Fruit fly (Drosophila melanogaster): ENCODE measurements around the gene AP-1-2beta.
A peak's percentile ranks its signal among the peaks of the same experiment; 100 is the strongest.

Gene AP-1-2beta

DNA sequence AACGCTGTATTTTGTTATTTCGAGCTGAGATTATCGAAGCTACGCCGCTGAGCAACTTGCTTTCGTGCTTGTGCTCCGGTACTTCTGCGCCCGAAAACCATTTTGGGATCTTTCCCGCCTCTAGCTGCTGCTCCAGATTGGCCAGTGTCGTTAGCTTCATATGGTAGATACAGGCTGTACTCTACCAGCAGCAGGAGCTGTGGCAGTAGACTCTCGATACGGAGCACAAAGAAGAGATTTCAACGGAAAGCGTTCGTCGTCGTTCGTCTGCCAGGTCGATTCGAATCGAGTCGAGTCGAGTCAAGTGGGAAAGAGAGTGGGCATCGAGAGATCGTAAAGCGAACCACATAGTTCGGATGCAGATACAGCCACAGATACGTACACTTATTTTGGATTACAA is 16.0 kb upstream of the AP-1-2beta start:
- TF ChIP-seq svp (GFP tag) (peak; percentile 71), OdsH (GFP tag; optimal IDR thresholded peaks at IDR 0.05) (no peak)

DNA sequence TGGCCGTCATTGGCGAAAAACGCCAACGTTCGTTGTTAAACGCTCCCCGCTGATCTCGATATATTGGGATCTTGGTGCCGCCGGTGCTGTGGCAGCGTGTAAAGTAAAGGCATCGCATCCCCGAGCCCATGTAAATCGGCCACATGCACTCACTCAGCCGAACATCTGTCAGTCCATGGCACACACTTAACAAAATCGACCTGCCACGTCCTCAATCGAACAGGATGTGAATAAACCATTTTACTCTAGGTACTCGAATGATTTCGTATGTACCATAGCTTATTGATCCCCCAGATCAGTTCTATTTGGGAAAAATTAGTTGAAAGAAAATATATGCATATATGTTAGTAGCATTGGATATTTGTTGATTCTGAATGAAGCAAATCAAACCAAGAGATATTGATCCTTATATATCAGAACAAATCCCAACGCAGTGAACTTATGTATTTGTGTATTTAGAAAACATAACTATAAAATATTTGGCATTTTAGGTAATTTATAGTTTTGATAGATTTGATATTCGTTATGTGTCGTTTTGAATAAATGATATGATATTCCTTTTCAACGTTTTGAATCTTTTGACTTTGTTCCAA is 14.4 kb upstream of the AP-1-2beta start:
- TF ChIP-seq CG10631 (GFP tag; optimal IDR thresholded peaks at IDR 0.05), result peak; percentile 5
- peak; percentile 45 for TF ChIP-seq svp (GFP tag)
- TF ChIP-seq CG6854 (GFP tag; optimal IDR thresholded peaks at IDR 0.05), result no peak
- no peak for TF ChIP-seq cyc (GFP tag; optimal IDR thresholded peaks at IDR 0.05)
- TF ChIP-seq CG6276 (GFP tag; optimal IDR thresholded peaks at IDR 0.05), result no peak
- no peak for TF ChIP-seq CG11762 (GFP tag; optimal IDR thresholded peaks at IDR 0.05; ENCODE audit: insufficient read depth)
- peak; percentile 40 for TF ChIP-seq Eip78C (GFP tag)

DNA sequence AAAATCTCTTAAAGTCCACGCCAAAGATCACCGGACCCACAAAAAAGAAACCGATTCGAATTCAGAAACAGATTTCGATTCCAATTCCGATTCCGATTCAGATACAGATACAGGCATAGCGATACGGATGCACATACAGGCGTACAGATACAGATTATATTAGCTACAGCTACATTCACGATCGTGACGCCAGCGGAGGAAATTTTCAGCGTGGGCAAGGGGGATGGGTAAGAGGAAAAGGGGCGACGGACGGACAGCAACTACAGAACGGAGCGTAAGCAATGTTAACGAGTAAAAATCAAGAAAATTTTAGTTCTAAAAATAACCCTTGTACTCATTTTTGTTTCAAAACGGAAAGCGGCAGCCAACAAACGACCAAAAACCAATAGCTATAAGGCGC is 13.8 kb upstream of the AP-1-2beta start:
- TF ChIP-seq svp (GFP tag) (peak; percentile 17), Met (GFP tag; optimal IDR thresholded peaks at IDR 0.05) (no peak)

DNA sequence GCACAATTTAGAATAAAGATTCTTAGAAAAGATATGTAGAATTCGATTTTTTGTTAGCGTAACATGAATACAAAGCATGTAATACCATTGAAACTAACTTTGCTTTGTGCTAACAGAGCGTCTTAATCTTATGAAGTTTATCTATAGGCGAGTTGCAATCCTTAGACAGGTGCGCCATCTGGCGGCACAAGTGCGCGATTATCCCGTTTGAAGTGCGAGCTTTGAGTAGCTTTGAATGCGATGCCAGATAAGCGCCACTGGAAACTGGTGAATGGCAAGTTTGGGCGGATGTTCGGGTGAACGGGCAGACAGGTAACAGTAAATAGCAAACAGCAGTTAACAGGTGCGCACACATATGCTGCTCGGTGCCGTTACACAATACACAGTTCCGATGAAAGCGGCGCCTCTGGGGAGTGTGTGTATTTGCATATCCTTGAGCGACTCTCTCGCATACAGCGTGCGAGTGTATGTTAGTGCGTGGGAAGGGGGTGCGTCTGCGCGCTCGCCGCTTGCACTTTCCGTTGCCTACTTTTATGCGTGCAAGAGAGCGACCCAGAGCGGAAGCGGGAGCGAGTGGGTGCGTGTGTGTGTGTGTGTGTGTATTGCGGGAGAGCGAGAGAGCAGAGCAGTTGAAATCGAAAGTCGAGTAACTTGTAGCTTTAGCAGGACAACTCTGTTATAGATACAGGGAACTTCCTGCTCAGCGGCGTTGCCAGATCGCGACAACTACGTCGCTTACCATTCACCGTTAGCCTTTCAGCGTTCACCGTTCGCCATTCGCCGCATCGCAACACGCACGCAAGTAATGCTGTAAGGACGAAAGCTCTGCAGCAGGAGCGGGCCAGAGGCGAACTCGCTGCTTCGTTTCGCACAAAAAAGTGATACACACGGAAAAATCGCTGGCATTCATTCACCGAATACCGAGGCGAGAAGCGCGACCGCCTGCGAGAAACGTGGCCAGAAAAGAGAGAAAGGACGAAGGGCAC is 12.5 kb upstream of the AP-1-2beta start, which contains the start of gene CG12531:
Gene CG12531, plus strand, starts transcription at position 936 of the 986 bp plus-strand sequence.
- TF ChIP-seq spab (GFP tag; optimal IDR thresholded peaks at IDR 0.05) (no peak), fd59A (GFP tag; optimal IDR thresholded peaks at IDR 0.05) (no peak), salr (GFP tag; optimal IDR thresholded peaks at IDR 0.05) (no peak), dac (GFP tag; optimal IDR thresholded peaks at IDR 0.05) (no peak), ss (GFP tag; optimal IDR thresholded peaks at IDR 0.05) (peak in 1 of 2 experiments; percentile 35), CG34406 (GFP tag; optimal IDR thresholded peaks at IDR 0.05) (no peak), eg (GFP tag; IDR thresholded peaks at IDR 0.05) (no peak), fd85E (GFP tag; optimal IDR thresholded peaks at IDR 0.05) (no peak), svp (GFP tag) (peak; percentile 10), CG8119 (GFP tag; IDR thresholded peaks at IDR 0.05) (no peak), Eip78C (GFP tag) (no peak), CG3919 (GFP tag; optimal IDR thresholded peaks at IDR 0.05) (no peak)

DNA sequence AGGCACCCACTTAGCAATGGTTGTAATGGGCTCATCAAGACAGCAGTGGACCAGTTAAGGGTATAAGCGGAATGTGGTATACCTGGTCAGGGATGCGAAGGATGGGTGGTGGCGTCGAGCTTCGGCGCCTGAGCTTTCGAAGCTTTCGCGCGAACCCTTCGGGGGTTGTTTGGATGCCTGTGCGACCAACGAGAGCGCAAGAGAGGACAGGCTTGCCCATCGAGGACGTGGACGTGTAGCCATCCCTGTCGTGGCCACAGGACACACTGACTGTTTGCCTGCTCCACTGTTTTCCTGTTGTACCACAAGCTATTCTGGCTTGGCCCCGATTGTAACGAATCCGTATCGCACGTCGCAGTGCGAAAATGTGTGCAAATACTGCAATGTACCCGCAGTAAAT is 4.5 kb downstream of the AP-1-2beta start, which contains the start of gene CG14234:
Gene CG14234, plus strand, starts transcription at position 301 of the 400 bp plus-strand sequence.
- no peak for TF ChIP-seq CG34406 (GFP tag; optimal IDR thresholded peaks at IDR 0.05)
- no peak for TF ChIP-seq fkh (GFP tag; optimal IDR thresholded peaks at IDR 0.05)
- no peak for TF ChIP-seq CG10669 (GFP tag; optimal IDR thresholded peaks at IDR 0.05)
- TF ChIP-seq CG6854 (GFP tag; optimal IDR thresholded peaks at IDR 0.05), result no peak

- TF ChIP-seq acj6 (GFP tag; optimal IDR thresholded peaks at IDR 0.05) (no peak), Ets21C (GFP tag; optimal IDR thresholded peaks at IDR 0.05) (no peak), CG11902 (GFP tag; optimal IDR thresholded peaks at IDR 0.05) (no peak), dac (GFP tag; optimal IDR thresholded peaks at IDR 0.05) (no peak), achi (GFP tag; optimal IDR thresholded peaks at IDR 0.05) (no peak), dsx (GFP tag; optimal IDR thresholded peaks at IDR 0.05; ENCODE audit: poor library complexity, severe bottlenecking) (no peak)
These were observed 7.1 kb downstream of the AP-1-2beta start for dm6 chrX:19737872-19738271.

DNA sequence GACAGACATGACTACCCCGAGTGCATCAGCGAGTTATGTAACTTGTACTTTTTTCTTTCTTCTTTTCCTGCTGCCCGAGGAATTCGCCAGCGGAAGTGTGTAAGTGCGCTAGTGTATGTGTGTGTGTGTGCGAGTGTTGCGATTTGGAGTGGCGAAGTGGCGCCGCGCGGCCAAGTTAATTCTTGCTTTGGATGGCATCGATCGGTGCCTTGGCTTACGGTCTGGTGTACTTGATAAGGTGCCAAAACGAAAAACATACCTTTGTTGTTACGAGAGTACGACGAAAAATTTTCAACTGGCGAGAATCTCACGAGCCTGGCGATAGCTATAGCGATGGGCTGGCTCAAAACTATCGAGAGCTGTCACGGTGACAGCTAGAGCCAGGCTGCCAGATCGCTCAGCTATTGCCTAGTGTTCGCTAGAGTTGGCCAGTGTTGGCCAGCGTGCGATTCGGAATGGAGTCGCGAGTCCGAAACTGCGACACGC is 13.2 kb downstream of the AP-1-2beta start, which contains the start of the genes CG18809, COX6B, CG33932 and Rpp20:
Gene CG18809, minus strand, starts transcription at position 333 of the 486 bp plus-strand sequence.
Gene COX6B, minus strand, starts transcription at position 333 of the 486 bp plus-strand sequence.
Gene CG33932, plus strand, starts transcription at position 429 of the 486 bp plus-strand sequence.
Gene Rpp20, plus strand, starts transcription at position 429 of the 486 bp plus-strand sequence.
- TF ChIP-seq Hr38 (GFP tag; optimal IDR thresholded peaks at IDR 0.05) (no peak), Gug (GFP tag; IDR thresholded peaks at IDR 0.05) (no peak), Eip75B (GFP tag; optimal IDR thresholded peaks at IDR 0.05) (no peak), dac (GFP tag; optimal IDR thresholded peaks at IDR 0.05) (peak; percentile 28), esn (GFP tag; optimal IDR thresholded peaks at IDR 0.05) (peak; percentile 48), CG15336 (GFP tag; IDR thresholded peaks at IDR 0.05) (peak; percentile 34; the same call in 1 of the 2 replicates), eg (GFP tag; IDR thresholded peaks at IDR 0.05) (peak; percentile 60; the same call in 1 of the 3 replicates), CG7368 (GFP tag; optimal IDR thresholded peaks at IDR 0.05) (no peak), net (GFP tag; optimal IDR thresholded peaks at IDR 0.05) (no peak), CG8632 (GFP tag; optimal IDR thresholded peaks at IDR 0.05) (no peak), CG6808 (GFP tag; optimal IDR thresholded peaks at IDR 0.05) (no peak), CG8119 (GFP tag; IDR thresholded peaks at IDR 0.05) (no peak; the same call in 2 of the 3 replicates), CG16779 (tag; optimal IDR thresholded peaks at IDR 0.05) (no peak), svp (GFP tag) (no peak), Eip93F (GFP tag; optimal IDR thresholded peaks at IDR 0.05) (no peak)

Measured in whole organism, prepupa.